Fruit fly (Drosophila melanogaster) whole organism, embryonic: Measurements from ENCODE around the gene Chrac-14.

Experiments used
- Atf6 ChIP-seq: fragments of 200-800 bp; sonication (Bioruptor generic); IDR thresholded peaks from 2 replicates; pipeline ENCODE4 v1.3.6; 2022; ENCODE audit warnings: missing biosample characterization, missing genetic modification characterization
- CG11247 ChIP-seq: fragments of 200-800 bp; sonication (Bioruptor generic); IDR thresholded peaks from 2 replicates; pipeline ENCODE4 v1.3.6; 2022; ENCODE audit warnings: missing biosample characterization, missing genetic modification characterization
- CG11560 ChIP-seq: fragments of 200-800 bp; sonication (Bioruptor generic); IDR thresholded peaks from 3 replicates; pipeline ENCODE4 v1.3.6; 2022; ENCODE audit warnings: missing biosample characterization, missing genetic modification characterization
- CG13624 ChIP-seq: fragments of 200-800 bp; sonication (Bioruptor generic); optimal IDR thresholded peaks from 2 replicates; lab custom pipeline; 2016; ENCODE audit warnings: missing biosample characterization, missing genetic modification characterization
- CG1603 ChIP-seq: fragments of 200-800 bp; sonication (Bioruptor generic); optimal IDR thresholded peaks from 2 replicates; lab custom pipeline; 2019; ENCODE audit warnings: missing biosample characterization, mild to moderate bottlenecking, missing genetic modification characterization, moderate library complexity
- CG18262 ChIP-seq: fragments of 200-800 bp; optimal IDR thresholded peaks from 3 replicates; lab custom pipeline; 2019; ENCODE audit warnings: missing biosample characterization, mild to moderate bottlenecking, missing genetic modification characterization, moderate library complexity
- CG3838 ChIP-seq: fragments of 200-800 bp; sonication (Bioruptor generic); optimal IDR thresholded peaks from 3 replicates; lab custom pipeline; 2016; ENCODE audit warnings: missing biosample characterization, missing genetic modification characterization
- CG6654 ChIP-seq: fragments of 200-800 bp; sonication (Bioruptor generic); optimal IDR thresholded peaks from 2 replicates; lab custom pipeline; 2017; ENCODE audit warnings: missing biosample characterization, mild to moderate bottlenecking, missing genetic modification characterization
- CoRest ChIP-seq: fragments of 200-800 bp; sonication (Bioruptor generic); optimal IDR thresholded peaks from 3 replicates; lab custom pipeline; 2018; ENCODE audit warnings: missing biosample characterization, mild to moderate bottlenecking, missing genetic modification characterization, moderate library complexity
- D ChIP-seq, 2 experiments: fragments of 200-800 bp in 1 of 2; fragments of >200 bp in 1 of 2; sonication (Bioruptor generic) in 1 of 2; optimal IDR thresholded peaks; 2 replicates in 1 of 2; 3 replicates in 1 of 2; lab custom pipeline; 2017; ENCODE audit warnings: mild to moderate bottlenecking in 1 of 2, missing biosample characterization in 1 of 2, missing genetic modification characterization in 1 of 2, missing genetic modification reagents in 1 of 2
- Dref ChIP-seq: fragments of 200-800 bp; sonication (Bioruptor generic); IDR thresholded peaks from 2 replicates; pipeline ENCODE4 v1.3.6; 2022; ENCODE audit warnings: missing biosample characterization, missing genetic modification characterization
- Drgx ChIP-seq: fragments of 200-800 bp; sonication (Bioruptor generic); IDR thresholded peaks from 2 replicates; pipeline ENCODE4 v1.3.6; 2022; ENCODE audit warnings: missing biosample characterization, missing genetic modification characterization
- E2f1 ChIP-seq: fragments of 200-800 bp; sonication (Bioruptor generic); IDR thresholded peaks from 2 replicates; pipeline ENCODE4 v1.3.6; 2022; ENCODE audit warnings: missing biosample characterization, missing genetic modification characterization
- HLHmδ ChIP-seq: fragments of 200-800 bp; sonication (Bioruptor generic); optimal IDR thresholded peaks from 2 replicates; lab custom pipeline; 2018; ENCODE audit warnings: missing biosample characterization, mild to moderate bottlenecking, missing genetic modification characterization, moderate library complexity
- HmgD ChIP-seq: fragments of 200-800 bp; sonication (Bioruptor generic); optimal IDR thresholded peaks from 3 replicates; lab custom pipeline; 2016; ENCODE audit warnings: missing biosample characterization, missing genetic modification characterization
- Mad ChIP-seq: fragments of 200-800 bp; sonication (Bioruptor generic); optimal IDR thresholded peaks from 2 replicates; lab custom pipeline; 2016; ENCODE audit warnings: missing biosample characterization, missing genetic modification characterization
- NFAT ChIP-seq: fragments of 200-800 bp; sonication (Bioruptor generic); IDR thresholded peaks from 2 replicates; pipeline ENCODE4 v1.3.6; 2022; ENCODE audit warnings: missing biosample characterization, missing genetic modification characterization
- Nf-YA ChIP-seq: fragments of 200-800 bp; sonication (Bioruptor generic); IDR thresholded peaks from 2 replicates; pipeline ENCODE4 v1.3.6; 2022; ENCODE audit warnings: missing biosample characterization, missing genetic modification characterization
- Nf-YC ChIP-seq: fragments of 200-800 bp; optimal IDR thresholded peaks from 3 replicates; lab custom pipeline; 2019; ENCODE audit warnings: missing biosample characterization, mild to moderate bottlenecking, missing genetic modification characterization, moderate library complexity
- Side ChIP-seq: fragments of 200-800 bp; sonication (Bioruptor generic); optimal IDR thresholded peaks from 2 replicates; lab custom pipeline; 2016; ENCODE audit warnings: missing biosample characterization, missing genetic modification characterization
- Sox102F ChIP-seq: fragments of 200-800 bp; sonication (Bioruptor generic); optimal IDR thresholded peaks from 2 replicates; lab custom pipeline; 2018; ENCODE audit warnings: missing biosample characterization, mild to moderate bottlenecking, missing genetic modification characterization, moderate library complexity
- ara ChIP-seq: fragments of 200-800 bp; sonication (Bioruptor generic); IDR thresholded peaks from 2 replicates; pipeline ENCODE4 v1.3.6; 2022; ENCODE audit warnings: missing biosample characterization, missing genetic modification characterization
- bcd ChIP-seq: fragments of 200-800 bp; sonication (Bioruptor generic); optimal IDR thresholded peaks from 2 replicates; lab custom pipeline; 2017; ENCODE audit warnings: missing biosample characterization, mild to moderate bottlenecking, missing genetic modification characterization
- chn ChIP-seq: fragments of 200-800 bp; sonication (Bioruptor generic); optimal IDR thresholded peaks from 2 replicates; lab custom pipeline; 2016; ENCODE audit warnings: missing biosample characterization, missing genetic modification characterization
- cwo ChIP-seq: fragments of 200-800 bp; sonication (Bioruptor generic); optimal IDR thresholded peaks from 3 replicates; lab custom pipeline; 2017; ENCODE audit warnings: missing biosample characterization, missing genetic modification characterization, mild to moderate bottlenecking, moderate library complexity, missing genetic modification reagents
- dati ChIP-seq: fragments of 200-800 bp; sonication (Bioruptor generic); IDR thresholded peaks from 2 replicates; pipeline ENCODE4 v1.3.6; 2022; ENCODE audit warnings: missing biosample characterization, missing genetic modification characterization
- dm ChIP-seq: fragments of 200-800 bp; sonication (Bioruptor generic); optimal IDR thresholded peaks from 3 replicates; lab custom pipeline; 2016; ENCODE audit warnings: missing biosample characterization, missing genetic modification characterization
- dmrt99B ChIP-seq: fragments of 200-800 bp; sonication (Bioruptor generic); optimal IDR thresholded peaks from 2 replicates; lab custom pipeline; 2018; ENCODE audit warnings: missing biosample characterization, mild to moderate bottlenecking, missing genetic modification characterization, moderate library complexity
- en ChIP-seq: fragments of 200-800 bp; sonication (Bioruptor generic); optimal IDR thresholded peaks from 2 replicates; lab custom pipeline; 2016; ENCODE audit warnings: missing biosample characterization, missing genetic modification characterization
- eve ChIP-seq, 2 experiments: fragments of >200 bp; optimal IDR thresholded peaks; 2 replicates each; lab custom pipeline; 2017; ENCODE audit warnings: missing biosample characterization in 2 of 2, missing genetic modification characterization in 2 of 2
- exex ChIP-seq: fragments of 200-800 bp; sonication (Bioruptor generic); optimal IDR thresholded peaks from 4 replicates; lab custom pipeline; 2018; ENCODE audit warnings: missing biosample characterization, mild to moderate bottlenecking, missing genetic modification characterization, moderate library complexity
- fd64A ChIP-seq: fragments of 200-800 bp; sonication (Bioruptor generic); optimal IDR thresholded peaks from 3 replicates; lab custom pipeline; 2018; ENCODE audit warnings: missing biosample characterization, mild to moderate bottlenecking, missing genetic modification characterization
- gfzf ChIP-seq: fragments of 200-800 bp; sonication (Bioruptor generic); optimal IDR thresholded peaks from 2 replicates; lab custom pipeline; 2016; ENCODE audit warnings: missing biosample characterization, mild to moderate bottlenecking, missing genetic modification characterization, moderate library complexity
- grn ChIP-seq: fragments of 200-800 bp; sonication (Bioruptor generic); optimal IDR thresholded peaks from 3 replicates; lab custom pipeline; 2017; ENCODE audit warnings: missing biosample characterization, missing genetic modification characterization
- gro ChIP-seq: fragments of 200-800 bp; sonication (Bioruptor generic); optimal IDR thresholded peaks from 2 replicates; lab custom pipeline; 2016; ENCODE audit warnings: missing biosample characterization, missing genetic modification characterization
- inv ChIP-seq: fragments of 200-800 bp; sonication (Bioruptor generic); IDR thresholded peaks from 2 replicates; pipeline ENCODE4 v1.3.6; 2022; ENCODE audit warnings: missing biosample characterization, missing genetic modification characterization; ENCODE audit not compliant: partially characterized antibody
- nau ChIP-seq: fragments of 200-800 bp; sonication (Bioruptor generic); optimal IDR thresholded peaks from 3 replicates; lab custom pipeline; 2017; ENCODE audit warnings: missing biosample characterization, mild to moderate bottlenecking, missing genetic modification characterization, missing genetic modification reagents
- onecut ChIP-seq: fragments of 200-800 bp; sonication (Bioruptor generic); IDR thresholded peaks from 2 replicates; pipeline ENCODE4 v1.3.6; 2022; ENCODE audit warnings: missing biosample characterization, missing genetic modification characterization
- psq ChIP-seq: fragments of 200-800 bp; sonication (Bioruptor generic); optimal IDR thresholded peaks from 2 replicates; lab custom pipeline; 2017; ENCODE audit warnings: missing biosample characterization, missing genetic modification characterization
- sens-2 ChIP-seq: fragments of 200-800 bp; sonication (Bioruptor generic); IDR thresholded peaks from 2 replicates; pipeline ENCODE4 v1.3.6; 2022; ENCODE audit warnings: missing biosample characterization, missing genetic modification characterization
- slou ChIP-seq: fragments of 200-800 bp; sonication (Bioruptor generic); optimal IDR thresholded peaks from 3 replicates; lab custom pipeline; 2016; ENCODE audit warnings: missing biosample characterization, missing genetic modification characterization
- sna ChIP-seq: fragments of 200-800 bp; sonication (Bioruptor generic); IDR thresholded peaks from 2 replicates; pipeline ENCODE4 v1.3.6; 2022; ENCODE audit warnings: missing biosample characterization, missing genetic modification characterization; ENCODE audit not compliant: partially characterized antibody
- sob ChIP-seq: fragments of 200-800 bp; sonication (Bioruptor generic); IDR thresholded peaks from 2 replicates; pipeline ENCODE4 v1.3.6; 2022; ENCODE audit warnings: missing biosample characterization, missing genetic modification characterization
- sqz ChIP-seq: fragments of 200-800 bp; sonication (Bioruptor generic); optimal IDR thresholded peaks from 3 replicates; lab custom pipeline; 2018; ENCODE audit warnings: missing biosample characterization, mild to moderate bottlenecking, missing genetic modification characterization
- unc-4 ChIP-seq: fragments of 200-800 bp; sonication (Bioruptor generic); IDR thresholded peaks from 2 replicates; pipeline ENCODE4 v1.3.6; 2022; ENCODE audit warnings: missing biosample characterization, missing genetic modification characterization; ENCODE audit not compliant: partially characterized antibody
- wdn ChIP-seq: fragments of 200-800 bp; sonication (Bioruptor generic); IDR thresholded peaks from 2 replicates; pipeline ENCODE4 v1.3.6; 2022; ENCODE audit warnings: missing biosample characterization, missing genetic modification characterization
- zen2 ChIP-seq: fragments of 200-800 bp; sonication (Bioruptor generic); IDR thresholded peaks from 3 replicates; pipeline ENCODE4 v1.3.6; 2022; ENCODE audit warnings: missing biosample characterization, missing genetic modification characterization; ENCODE audit not compliant: partially characterized antibody
- zf30C ChIP-seq: fragments of 200-800 bp; sonication (Bioruptor generic); optimal IDR thresholded peaks from 3 replicates; lab custom pipeline; 2018; ENCODE audit warnings: missing biosample characterization, mild to moderate bottlenecking, missing genetic modification characterization

Gene Chrac-14

dm6 chr2L:8451497-8451896 lies 14.3 kb downstream of the Chrac-14 start (continued):
- peak; percentile 100 for TF ChIP-seq grn (GFP tag; lab: Kevin White, UChicago)
- peak; percentile 98 for TF ChIP-seq exex (tag; lab: Kevin White, UChicago)
- 0 out of 2 replicates have a peak, but pooled peaks have one; percentile 29 for TF ChIP-seq Atf6 (GFP tag; lab: Robert Waterston, UW)
- TF ChIP-seq, all 482 proteins: peak for 14

- no peak for TF ChIP-seq fd64A (GFP tag; lab: Kevin White, UChicago)
- TF ChIP-seq sna (GFP tag; lab: Robert Waterston, UW), result no peak
- TF ChIP-seq CoRest (tag; lab: Kevin White, UChicago), result peak; percentile 24
- peak; percentile 79 for TF ChIP-seq cwo (GFP tag; lab: Kevin White, UChicago)
- no peak for TF ChIP-seq unc-4
- no peak for TF ChIP-seq onecut (GFP tag; lab: Robert Waterston, UW)
- peak; percentile 41 for TF ChIP-seq CG18262 (tag; lab: Kevin White, UChicago)
- TF ChIP-seq sqz, result no peak
- TF ChIP-seq CG1603 (tag; lab: Kevin White, UChicago), result no peak
- TF ChIP-seq CG6654 (GFP tag; lab: Kevin White, UChicago), result no peak
- no peak for TF ChIP-seq psq (GFP tag; lab: Kevin White, UChicago)
- TF ChIP-seq dmrt99B, result peak; percentile 42
- TF ChIP-seq gfzf (GFP tag; lab: Kevin White, UChicago), result no peak
- TF ChIP-seq sens-2 (GFP tag; lab: Robert Waterston, UW), result peak; percentile 27; the same call in 1 of the 2 replicates
- TF ChIP-seq zf30C (GFP tag; lab: Kevin White, UChicago), result no peak
- TF ChIP-seq Dref (GFP tag; lab: Robert Waterston, UW), result no peak
- TF ChIP-seq dati, result no peak
- TF ChIP-seq HLHmδ, result no peak
- TF ChIP-seq Drgx (GFP tag; lab: Robert Waterston, UW), result no peak
- no peak for TF ChIP-seq sob (GFP tag; lab: Robert Waterston, UW)
- TF ChIP-seq ara (GFP tag; lab: Robert Waterston, UW), result no peak
- TF ChIP-seq CG11247 (GFP tag; lab: Robert Waterston, UW), result no peak
- TF ChIP-seq dm (GFP tag; lab: Kevin White, UChicago), result peak; percentile 30
- no peak for TF ChIP-seq chn (GFP tag; lab: Kevin White, UChicago)
- TF ChIP-seq HmgD (GFP tag; lab: Kevin White, UChicago), result no peak
- TF ChIP-seq Mad (GFP tag; lab: Kevin White, UChicago), result no peak
- no peak for TF ChIP-seq wdn (GFP tag; lab: Robert Waterston, UW)
- no peak for TF ChIP-seq D (optimal IDR thresholded peaks at IDR 0.05; lab: Kevin White, UChicago)
- no peak for TF ChIP-seq D (GFP tag; optimal IDR thresholded peaks at IDR 0.05; lab: Kevin White, UChicago)
- no peak for TF ChIP-seq slou (GFP tag; lab: Kevin White, UChicago)
- no peak for TF ChIP-seq CG3838 (GFP tag; lab: Kevin White, UChicago)
- no peak for TF ChIP-seq gro
- TF ChIP-seq nau (GFP tag; lab: Kevin White, UChicago), result no peak
- TF ChIP-seq CG13624 (GFP tag; lab: Kevin White, UChicago), result peak; percentile 41
- TF ChIP-seq Side (GFP tag; lab: Kevin White, UChicago), result peak; percentile 5
- TF ChIP-seq CG11560 (tag; lab: Robert Waterston, UW), result no peak
- TF ChIP-seq E2f1 (GFP tag; lab: Robert Waterston, UW), result no peak
- peak; percentile 35 for TF ChIP-seq Sox102F
- no peak for TF ChIP-seq Nf-YC (tag; lab: Kevin White, UChicago)
- no peak for TF ChIP-seq Nf-YA (GFP tag; lab: Robert Waterston, UW)
- peak; percentile 9 for TF ChIP-seq bcd (GFP tag; lab: Kevin White, UChicago)
- no peak for TF ChIP-seq zen2 (GFP tag; lab: Robert Waterston, UW)
- no peak for TF ChIP-seq NFAT (GFP tag; lab: Robert Waterston, UW)
- TF ChIP-seq eve (GFP tag; optimal IDR thresholded peaks at IDR 0.05; lab: Kevin White, UChicago), result peak in 1 of 2 experiments; percentile 51
- no peak for TF ChIP-seq en (GFP tag; lab: Kevin White, UChicago)
- no peak for TF ChIP-seq inv (GFP tag; lab: Robert Waterston, UW)
Observed at dm6 chr2L:8461782-8462453, 24.7 kb downstream of the Chrac-14 start.
